Fruit fly (Drosophila melanogaster) whole organism, adult: ENCODE results near the gene CG31099.

Experiments
- CG14711 ChIP-seq: fragments of 200-800 bp; sonication (Bioruptor generic); optimal IDR thresholded peaks from 2 replicates; lab custom pipeline; 2018; ENCODE audit warnings: missing biosample characterization, mild to moderate bottlenecking, missing genetic modification characterization, moderate library complexity
- CG1620 ChIP-seq: fragments of 200-800 bp; sonication (Bioruptor generic); optimal IDR thresholded peaks from 2 replicates; lab custom pipeline; 2016; ENCODE audit warnings: missing biosample characterization, missing genetic modification characterization
- CG5204 ChIP-seq: fragments of 200-800 bp; sonication (Bioruptor generic); optimal IDR thresholded peaks from 2 replicates; lab custom pipeline; 2016; ENCODE audit warnings: missing biosample characterization, missing genetic modification characterization

DNA sequence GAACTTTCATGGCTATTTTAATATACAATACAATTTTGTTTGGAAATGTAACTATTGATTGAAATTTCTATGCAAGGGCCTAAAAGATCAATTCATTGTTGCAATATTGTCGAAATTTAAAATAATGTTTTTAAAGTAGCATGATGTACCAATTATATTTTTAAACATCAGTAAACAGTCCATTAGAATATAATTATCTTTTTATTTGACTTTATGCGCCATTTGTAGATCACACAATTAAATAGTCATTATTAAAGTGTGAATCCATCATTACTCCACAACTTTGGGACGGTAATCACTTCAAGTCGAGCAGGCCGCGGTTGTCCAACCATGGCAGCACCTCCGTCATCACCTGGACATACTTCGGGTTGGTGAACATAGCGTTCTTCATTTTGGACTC, at the start of gene CG31099:
- TF ChIP-seq CG14711 (tag; lab: Kevin White, UChicago), result no peak
- no peak for TF ChIP-seq CG5204 (GFP tag; lab: Kevin White, UChicago)
- no peak for TF ChIP-seq CG1620 (GFP tag; lab: Kevin White, UChicago)
